Worm (Caenorhabditis elegans) whole organism, mixed stage, embryonic: Measurements from ENCODE around the gene F02H6.3.

Source experiments
- nhr-28 ChIP-seq: fragments of 150-350 bp; optimal IDR thresholded peaks from 2 replicates; lab custom pipeline; 2014; ENCODE audit warnings: missing biosample characterization, missing genetic modification characterization
- snpc-4 ChIP-seq: fragments of 150-350 bp; optimal IDR thresholded peaks from 2 replicates; lab custom pipeline; 2014; ENCODE audit warnings: missing biosample characterization, missing genetic modification characterization
- unc-39 ChIP-seq: fragments of 150-350 bp; optimal IDR thresholded peaks from 2 replicates; lab custom pipeline; 2014; ENCODE audit warnings: missing biosample characterization, missing genetic modification characterization
- unc-62 ChIP-seq: fragments of 150-350 bp; optimal IDR thresholded peaks from 2 replicates; lab custom pipeline; 2014; ENCODE audit warnings: missing biosample characterization, missing genetic modification reagents, missing genetic modification characterization

DNA sequence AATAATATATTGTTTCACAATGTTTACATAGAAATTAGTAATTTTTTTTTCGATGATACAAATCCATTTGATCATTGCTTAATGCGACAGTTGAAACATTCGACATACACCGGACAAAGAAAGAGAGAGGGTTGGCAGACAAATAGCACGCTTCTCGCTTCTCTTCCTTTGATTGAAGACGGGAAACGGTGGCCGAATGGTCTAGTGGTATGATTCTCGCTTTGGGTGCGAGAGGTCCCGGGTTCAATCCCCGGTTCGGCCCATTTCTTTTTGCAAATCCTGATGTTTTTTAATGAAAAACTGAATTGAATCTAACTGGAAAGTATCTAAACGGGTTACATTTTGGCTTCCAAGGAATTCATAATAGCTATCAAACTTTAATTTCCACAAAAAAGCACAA is 21.7 kb downstream of the F02H6.3 start:
- no peak for TF ChIP-seq unc-39
- TF ChIP-seq snpc-4 (tag; lab: Kevin White, UChicago) = no peak
- TF ChIP-seq nhr-28 (tag; lab: Kevin White, UChicago) = no peak
- TF ChIP-seq unc-62 (GFP tag; lab: Kevin White, UChicago) = no peak
